Fruit fly (Drosophila melanogaster) whole organism, prepupa: ENCODE results near the gene CG7857.

Source experiments
- CG31627 ChIP-seq: fragments of 200-800 bp; sonication (Bioruptor generic); optimal IDR thresholded peaks from 3 replicates; lab custom pipeline; 2016; ENCODE audit warnings: missing biosample characterization, missing genetic modification characterization
- CG8632 ChIP-seq: fragments of 200-800 bp; sonication (Bioruptor generic); optimal IDR thresholded peaks from 3 replicates; lab custom pipeline; 2016; ENCODE audit warnings: missing biosample characterization, missing genetic modification characterization
- Eip75B ChIP-seq: fragments of 200-800 bp; sonication (Bioruptor generic); optimal IDR thresholded peaks from 3 replicates; lab custom pipeline; 2016; ENCODE audit warnings: missing biosample characterization, missing genetic modification characterization
- Eip78C ChIP-seq: fragments of 200-800 bp; sonication (Bioruptor generic); peaks from one replicate; lab custom pipeline; 2016; ENCODE audit warnings: missing biosample characterization, missing genetic modification characterization
- Eip93F ChIP-seq: fragments of 200-800 bp; sonication (Bioruptor generic); optimal IDR thresholded peaks from 2 replicates; lab custom pipeline; 2016; ENCODE audit warnings: missing biosample characterization, mild to moderate bottlenecking, missing genetic modification characterization
- Sox102F ChIP-seq: fragments of 200-800 bp; sonication (Bioruptor generic); optimal IDR thresholded peaks from 2 replicates; lab custom pipeline; 2016; ENCODE audit warnings: missing biosample characterization, mild to moderate bottlenecking, missing genetic modification characterization
- dac ChIP-seq: fragments of 200-800 bp; sonication (Bioruptor generic); optimal IDR thresholded peaks from 2 replicates; lab custom pipeline; 2017; ENCODE audit warnings: missing biosample characterization, mild to moderate bottlenecking, missing genetic modification characterization
- dsx ChIP-seq: fragments of 200-800 bp; optimal IDR thresholded peaks from 3 replicates; lab custom pipeline; 2019; ENCODE audit warnings: missing biosample characterization, mild to moderate bottlenecking, missing genetic modification characterization, moderate library complexity; ENCODE audit not compliant: poor library complexity, severe bottlenecking
- svp ChIP-seq: fragments of 200-800 bp; sonication (Bioruptor generic); peaks from one replicate; lab custom pipeline; 2016; ENCODE audit warnings: missing biosample characterization, missing genetic modification characterization
- topi ChIP-seq: fragments of 200-800 bp; sonication (Bioruptor generic); optimal IDR thresholded peaks from 3 replicates; lab custom pipeline; 2016; ENCODE audit warnings: missing biosample characterization, missing genetic modification characterization

dm6 chr3L:15538582-15539490 is 34.1 kb upstream of the CG7857 start:
- no peak for TF ChIP-seq topi
- TF ChIP-seq CG8632 (GFP tag; lab: Kevin White, UChicago): no peak
- no peak for TF ChIP-seq Eip75B (GFP tag; lab: Kevin White, UChicago)
- TF ChIP-seq Eip78C: peak; percentile 40
- TF ChIP-seq svp (GFP tag; lab: Kevin White, UChicago): peak; percentile 84
- no peak for TF ChIP-seq dac (GFP tag; lab: Kevin White, UChicago)
- no peak for TF ChIP-seq Sox102F (GFP tag; lab: Kevin White, UChicago)
- no peak for TF ChIP-seq CG31627
- TF ChIP-seq Eip93F (GFP tag; lab: Kevin White, UChicago): no peak
- no peak for TF ChIP-seq dsx (GFP tag; lab: Kevin White, UChicago)
